Worm (Caenorhabditis elegans) whole organism, L2 larva: ENCODE data around the gene unc-98.

Experiments used
- lin-39 ChIP-seq: fragments of 150-350 bp; optimal IDR thresholded peaks from 2 replicates; lab custom pipeline; 2014; ENCODE audit warnings: missing biosample characterization, missing genetic modification reagents, missing genetic modification characterization
- sma-9 ChIP-seq, 2 experiments: fragments of 150-350 bp in 1 of 2; sonication (generic microtip) in 1 of 2; optimal IDR thresholded peaks; 2 replicates each; lab custom pipeline; 2014 to 2016; ENCODE audit warnings: missing genetic modification characterization in 2 of 2, mild to moderate bottlenecking in 1 of 2, missing biosample characterization in 1 of 2, missing compliant biosample characterization in 1 of 2, missing genetic modification reagents in 1 of 2, moderate library complexity in 1 of 2
- unc-62 ChIP-seq: fragments of 150-350 bp; optimal IDR thresholded peaks from 2 replicates; lab custom pipeline; 2014; ENCODE audit warnings: missing biosample characterization, missing genetic modification reagents, missing genetic modification characterization
- ztf-11 ChIP-seq: sonication (generic microtip); optimal IDR thresholded peaks from 2 replicates; lab custom pipeline; 2017; ENCODE audit warnings: missing biosample characterization, missing genetic modification characterization

- TF ChIP-seq ztf-11 (tag; lab: Kevin White, UChicago) (no peak), lin-39 (tag; lab: Kevin White, UChicago) (no peak), unc-62 (GFP tag; lab: Kevin White, UChicago) (no peak), sma-9 (GFP tag; optimal IDR thresholded peaks at IDR 0.05; lab: Kevin White, UChicago) (no peak), sma-9 (tag; optimal IDR thresholded peaks at IDR 0.05; lab: Kevin White, UChicago) (no peak)
Measured at ce11 chrX:7554326-7554725, 19.1 kb downstream of the unc-98 start, which contains the start of gene F46C8.8.
